Worm (Caenorhabditis elegans): ENCODE measurements around the gene pqn-90.

pqn-90 gene

ce11 chrIV:15294040-15294439 is 3.0 kb upstream of the pqn-90 start, which contains the start of gene Y73F8A.10:
Y73F8A.10 (plus strand) TSS chrIV:15294340.
- no peak for TF ChIP-seq lin-40 (tag; optimal IDR thresholded peaks at IDR 0.05)
- no peak for TF ChIP-seq aptf-2 (GFP tag; conservative IDR thresholded peaks at IDR 0.05)
- TF ChIP-seq attf-6 (GFP tag; IDR thresholded peaks at IDR 0.05), result peak; percentile 49; the same call in 1 of the 2 replicates
- TF ChIP-seq ama-1 (optimal IDR thresholded peaks at IDR 0.05), result no peak
- TF ChIP-seq ama-1 (GFP tag; optimal IDR thresholded peaks at IDR 0.05), result no peak
- TF ChIP-seq snpc-4 (GFP tag; optimal IDR thresholded peaks at IDR 0.05), result no peak
- TF ChIP-seq snpc-4 (tag; optimal IDR thresholded peaks at IDR 0.05), result peak in 1 of 4 experiments; percentile 49
- no peak for TF ChIP-seq nhr-179 (tag; optimal IDR thresholded peaks at IDR 0.05)

DNA sequence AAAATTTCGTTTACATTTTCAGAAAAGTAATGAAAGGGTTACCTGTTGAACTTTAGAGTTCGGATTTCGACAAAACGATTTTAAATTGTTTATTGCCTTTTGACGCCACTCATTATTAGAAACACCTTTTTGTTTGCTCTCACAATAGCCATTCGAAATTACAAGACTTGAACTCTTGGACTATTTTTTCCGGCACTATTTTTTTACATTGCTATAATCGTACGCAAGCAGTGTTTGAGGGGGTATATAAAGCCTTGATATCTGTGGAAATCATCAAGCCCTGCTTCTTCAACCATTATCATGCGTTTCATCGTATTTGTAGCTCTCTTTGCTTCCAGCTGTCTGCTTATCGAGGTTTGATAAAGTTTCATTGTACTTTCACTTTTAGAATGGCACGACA is 545 bp upstream of the pqn-90 start, which contains the start of gene pqn-91:
Gene pqn-91 (plus strand): TSS at position 301 of the 400 bp plus-strand sequence.
- TF ChIP-seq T26A5.8 (tag; optimal IDR thresholded peaks at IDR 0.05) (no peak), nhr-120 (GFP tag; IDR thresholded peaks at IDR 0.05) (no peak), lsl-1 (GFP tag; optimal IDR thresholded peaks at IDR 0.05) (no peak)

ce11 chrIV:15289508-15289907 is 1.6 kb downstream of the pqn-90 start:
- no peak for TF ChIP-seq Y79H2A.3 (GFP tag; conservative IDR thresholded peaks at IDR 0.05)
- TF ChIP-seq hlh-26 (GFP tag; conservative IDR thresholded peaks at IDR 0.05), result no peak
- no peak for TF ChIP-seq egrh-3 (GFP tag; IDR thresholded peaks at IDR 0.05)
- peak; percentile 40; the same call in 1 of the 2 replicates for TF ChIP-seq D2030.7 (GFP tag; IDR thresholded peaks at IDR 0.05)
- peak; percentile 76 for TF ChIP-seq ztf-18 (tag; optimal IDR thresholded peaks at IDR 0.05)
- TF ChIP-seq repo-1 (tag; optimal IDR thresholded peaks at IDR 0.05), result no peak
- peak; percentile 75 for TF ChIP-seq hsf-1 (GFP tag; IDR thresholded peaks at IDR 0.05)
- TF ChIP-seq tbp1 (GFP tag; optimal IDR thresholded peaks at IDR 0.05), result peak; percentile 98
- TF ChIP-seq F37B4.10 (GFP tag; IDR thresholded peaks at IDR 0.05), result no peak
- TF ChIP-seq lsy-27 (tag; optimal IDR thresholded peaks at IDR 0.05; ENCODE audit: borderline replicate concordance, insufficient read depth), result peak; percentile 42
- no peak for TF ChIP-seq ceh-100 (GFP tag; IDR thresholded peaks at IDR 0.05)
- TF ChIP-seq snpc-3.4 (tag; optimal IDR thresholded peaks at IDR 0.05), result peak; percentile 35
- peak; percentile 75 for TF ChIP-seq rpc-1 (optimal IDR thresholded peaks at IDR 0.05)
- peak; percentile 88 for TF ChIP-seq rpc-1 (tag; optimal IDR thresholded peaks at IDR 0.05)
- TF ChIP-seq die-1 (tag; optimal IDR thresholded peaks at IDR 0.05), result peak; percentile 74
- no peak for TF ChIP-seq ztf-28 (GFP tag; IDR thresholded peaks at IDR 0.05)
- no peak for TF ChIP-seq nfya-2 (GFP tag; IDR thresholded peaks at IDR 0.05)
- TF ChIP-seq lin-26 (GFP tag; IDR thresholded peaks at IDR 0.05), result no peak
- peak in 1 of 2 experiments; percentile 1 for TF ChIP-seq let-607 (tag; optimal IDR thresholded peaks at IDR 0.05)
- peak; percentile 34 for TF ChIP-seq T07F8.4 (tag; optimal IDR thresholded peaks at IDR 0.05)
- TF ChIP-seq Y53G8AR.9 (GFP tag; conservative IDR thresholded peaks at IDR 0.05), result no peak
- peak; percentile 71; the same call in 1 of the 2 replicates for TF ChIP-seq nfyb-1 (GFP tag; IDR thresholded peaks at IDR 0.05)
- no peak for TF ChIP-seq dox-1 (GFP tag; IDR thresholded peaks at IDR 0.05)
- TF ChIP-seq hlh-12 (tag; optimal IDR thresholded peaks at IDR 0.05), result no peak
- TF ChIP-seq dpff-1 (tag; optimal IDR thresholded peaks at IDR 0.05), result no peak
- TF ChIP-seq Y56A3A.18 (GFP tag; IDR thresholded peaks at IDR 0.05), result no peak
- peak; percentile 54 for TF ChIP-seq mxl-1 (tag; optimal IDR thresholded peaks at IDR 0.05)
- TF ChIP-seq ekl-4 (GFP tag; IDR thresholded peaks at IDR 0.05), result no peak
- no peak for TF ChIP-seq Y67H2A.10 (GFP tag; conservative IDR thresholded peaks at IDR 0.05)
- TF ChIP-seq mcd-1 (GFP tag; IDR thresholded peaks at IDR 0.05), result no peak; the same call in 1 of the 2 replicates
- no peak for TF ChIP-seq ama-1 (optimal IDR thresholded peaks at IDR 0.05)
- TF ChIP-seq ama-1 (GFP tag; optimal IDR thresholded peaks at IDR 0.05), result peak; percentile 20 to 46
- TF ChIP-seq cebp-1 (GFP tag; IDR thresholded peaks at IDR 0.05), result no peak
- no peak for TF ChIP-seq cebp-1 (tag; optimal IDR thresholded peaks at IDR 0.05)
- 0 out of 2 replicates have a peak, but pooled peaks have one; percentile 12 for TF ChIP-seq lir-1 (GFP tag; conservative IDR thresholded peaks at IDR 0.05)
- no peak for TF ChIP-seq bed-1 (GFP tag; IDR thresholded peaks at IDR 0.05)
- TF ChIP-seq F57C9.4 (tag; optimal IDR thresholded peaks at IDR 0.05), result no peak
- peak; percentile 97 for TF ChIP-seq attf-6 (GFP tag; IDR thresholded peaks at IDR 0.05)
